Worm (Caenorhabditis elegans) whole organism, L1 larva: ENCODE results near the gene prx-19.
A peak's percentile ranks its signal among the peaks of the same experiment; 100 is the strongest.

Source experiments
- C04F5.9 ChIP-seq: sonication (generic microtip); optimal IDR thresholded peaks from 2 replicates; lab custom pipeline; 2016; ENCODE audit warnings: missing genetic modification characterization, missing compliant biosample characterization
- C16A3.4 ChIP-seq: fragments of 150-350 bp; optimal IDR thresholded peaks from 2 replicates; lab custom pipeline; 2014; ENCODE audit warnings: missing biosample characterization, missing genetic modification characterization
- C34B4.2 ChIP-seq: sonication (generic microtip); optimal IDR thresholded peaks from 2 replicates; lab custom pipeline; 2017; ENCODE audit warnings: mild to moderate bottlenecking, missing genetic modification characterization, missing compliant biosample characterization
- F16B12.6 ChIP-seq: fragments of 150-350 bp; optimal IDR thresholded peaks from 2 replicates; lab custom pipeline; 2014; ENCODE audit warnings: missing biosample characterization, missing genetic modification characterization
- Y116A8C.19 ChIP-seq: sonication (generic microtip); optimal IDR thresholded peaks from 2 replicates; lab custom pipeline; 2016; ENCODE audit warnings: missing compliant biosample characterization, missing genetic modification characterization, borderline replicate concordance
- aha-1 ChIP-seq: fragments of 150-350 bp; optimal IDR thresholded peaks from 2 replicates; lab custom pipeline; 2014; ENCODE audit warnings: missing biosample characterization, missing genetic modification characterization
- blmp-1 ChIP-seq: fragments of 150-350 bp; optimal IDR thresholded peaks from 2 replicates; lab custom pipeline; 2014; ENCODE audit warnings: missing biosample characterization, missing genetic modification characterization
- ceh-63 ChIP-seq: fragments of 200-800 bp; sonication (Bioruptor generic); optimal IDR thresholded peaks from 2 replicates; lab custom pipeline; 2018; ENCODE audit warnings: mild to moderate bottlenecking, missing genetic modification characterization, missing compliant biosample characterization
- ceh-8 ChIP-seq: fragments of 200-800 bp; sonication (Bioruptor generic); optimal IDR thresholded peaks from 2 replicates; lab custom pipeline; 2018; ENCODE audit warnings: mild to moderate bottlenecking, missing genetic modification characterization, moderate library complexity, missing compliant biosample characterization
- ceh-82 ChIP-seq, 3 experiments: fragments of 150-350 bp in 1 of 3; sonication (generic microtip) in 2 of 3; optimal IDR thresholded peaks; 2 replicates each; lab custom pipeline; 2014 to 2017; ENCODE audit warnings: missing biosample characterization in 3 of 3, missing genetic modification characterization in 3 of 3
- dpl-1 ChIP-seq, 3 experiments: fragments of 150-350 bp in 2 of 3; sonication (generic microtip) in 1 of 3; optimal IDR thresholded peaks; 2 replicates each; lab custom pipeline; 2014 to 2017; ENCODE audit warnings: missing biosample characterization in 3 of 3, missing genetic modification characterization in 3 of 3, missing genetic modification reagents in 3 of 3
- dsc-1 ChIP-seq: sonication (generic microtip); optimal IDR thresholded peaks from 2 replicates; lab custom pipeline; 2016; ENCODE audit warnings: mild to moderate bottlenecking, missing genetic modification characterization, missing compliant biosample characterization
- efl-1 ChIP-seq, 4 experiments: fragments of 150-350 bp; optimal IDR thresholded peaks in 3 of 4; peaks in 1 of 4; 1 replicate in 1 of 4; 2 replicates in 3 of 4; lab custom pipeline; 2014; ENCODE audit warnings: missing biosample characterization in 2 of 4, missing genetic modification characterization in 2 of 4, missing genetic modification reagents in 2 of 4
- efl-3 ChIP-seq: fragments of 200-800 bp; sonication (Bioruptor generic); optimal IDR thresholded peaks from 2 replicates; lab custom pipeline; 2018; ENCODE audit warnings: mild to moderate bottlenecking, missing genetic modification characterization, missing compliant biosample characterization
- egl-13 ChIP-seq: sonication (generic microtip); optimal IDR thresholded peaks from 2 replicates; lab custom pipeline; 2016; ENCODE audit warnings: missing genotype, missing genetic modification reagents, missing genetic modification characterization, missing compliant biosample characterization
- elt-2 ChIP-seq: sonication (generic microtip); optimal IDR thresholded peaks from 2 replicates; lab custom pipeline; 2016; ENCODE audit warnings: missing genetic modification characterization, mild to moderate bottlenecking, inconsistent platforms, missing compliant biosample characterization, missing genetic modification reagents
- elt-3 ChIP-seq, 6 experiments: fragments of 150-350 bp in 1 of 6; sonication (generic microtip); optimal IDR thresholded peaks; 2 replicates each; lab custom pipeline; 2017 to 2018; ENCODE audit warnings: missing biosample characterization in 6 of 6, missing genetic modification characterization in 6 of 6, inconsistent platforms in 1 of 6
- fkh-4 ChIP-seq: sonication (generic microtip); optimal IDR thresholded peaks from 2 replicates; lab custom pipeline; 2016; ENCODE audit warnings: missing compliant biosample characterization, missing genetic modification characterization, borderline replicate concordance
- fos-1 ChIP-seq: fragments of 150-350 bp; optimal IDR thresholded peaks from 2 replicates; lab custom pipeline; 2014; ENCODE audit warnings: missing biosample characterization, missing genetic modification characterization
- hlh-17 ChIP-seq: fragments of 200-800 bp; sonication (Bioruptor generic); optimal IDR thresholded peaks from 2 replicates; lab custom pipeline; 2018; ENCODE audit warnings: missing genetic modification characterization, mild to moderate bottlenecking, missing compliant biosample characterization, moderate library complexity, borderline replicate concordance
- irx-1 ChIP-seq: sonication (generic microtip); optimal IDR thresholded peaks from 2 replicates; lab custom pipeline; 2016; ENCODE audit warnings: missing genetic modification characterization, missing compliant biosample characterization
- isw-1 ChIP-seq: fragments of 200-800 bp; sonication (Bioruptor generic); IDR thresholded peaks from 2 replicates; pipeline ENCODE4 v1.3.6; 2022; ENCODE audit warnings: missing genetic modification characterization, missing compliant biosample characterization
- jun-1 ChIP-seq: fragments of 150-350 bp; optimal IDR thresholded peaks from 2 replicates; lab custom pipeline; 2014; ENCODE audit warnings: missing biosample characterization, missing genetic modification reagents, missing genetic modification characterization
- lin-13 ChIP-seq: fragments of 150-350 bp; optimal IDR thresholded peaks from 2 replicates; lab custom pipeline; 2014; ENCODE audit warnings: missing biosample characterization, missing genetic modification reagents, missing genetic modification characterization
- lin-14 ChIP-seq: fragments of 200-800 bp; sonication (Bioruptor generic); optimal IDR thresholded peaks from 2 replicates; lab custom pipeline; 2018; ENCODE audit warnings: mild to moderate bottlenecking, missing genetic modification characterization, moderate library complexity, missing compliant biosample characterization
- lin-15B ChIP-seq: fragments of 150-350 bp; sonication (generic microtip); optimal IDR thresholded peaks from 3 replicates; lab custom pipeline; 2014; ENCODE audit warnings: missing biosample characterization, missing genetic modification characterization
- lin-39 ChIP-seq: fragments of 150-350 bp; optimal IDR thresholded peaks from 2 replicates; lab custom pipeline; 2014; ENCODE audit warnings: missing biosample characterization, missing genetic modification reagents, missing genetic modification characterization
- lir-3 ChIP-seq: sonication (generic microtip); optimal IDR thresholded peaks from 2 replicates; lab custom pipeline; 2016; ENCODE audit warnings: mild to moderate bottlenecking, missing genetic modification characterization, moderate library complexity, missing compliant biosample characterization; ENCODE audit not compliant: poor library complexity
- lsy-2 ChIP-seq, 2 experiments: fragments of 150-350 bp; optimal IDR thresholded peaks; 2 replicates each; lab custom pipeline; 2014; ENCODE audit warnings: missing biosample characterization in 2 of 2, missing genetic modification characterization in 2 of 2
- nhr-28 ChIP-seq: fragments of 150-350 bp; optimal IDR thresholded peaks from 2 replicates; lab custom pipeline; 2014; ENCODE audit warnings: missing biosample characterization, missing genetic modification characterization
- nhr-76 ChIP-seq: sonication (generic microtip); optimal IDR thresholded peaks from 2 replicates; lab custom pipeline; 2017; ENCODE audit warnings: missing biosample characterization, missing genetic modification characterization
- nhr-77 ChIP-seq: fragments of 150-350 bp; optimal IDR thresholded peaks from 2 replicates; lab custom pipeline; 2014; ENCODE audit warnings: missing biosample characterization, missing genetic modification characterization
- nhr-84 ChIP-seq: sonication (generic microtip); optimal IDR thresholded peaks from 2 replicates; lab custom pipeline; 2017; ENCODE audit warnings: missing biosample characterization, missing genetic modification characterization
- nhr-90 ChIP-seq: sonication (generic microtip); optimal IDR thresholded peaks from 2 replicates; lab custom pipeline; 2016; ENCODE audit warnings: mild to moderate bottlenecking, missing genetic modification characterization, missing compliant biosample characterization; ENCODE audit not compliant: poor library complexity
- pag-3 ChIP-seq: sonication (generic microtip); optimal IDR thresholded peaks from 2 replicates; lab custom pipeline; 2017; ENCODE audit warnings: missing genetic modification characterization, mild to moderate bottlenecking, missing compliant biosample characterization, antibody characterized with exemption, borderline replicate concordance; ENCODE audit not compliant: insufficient read depth
- pax-3 ChIP-seq: fragments of 200-800 bp; sonication (Bioruptor generic); optimal IDR thresholded peaks from 2 replicates; lab custom pipeline; 2018; ENCODE audit warnings: mild to moderate bottlenecking, missing genetic modification characterization, moderate library complexity, missing compliant biosample characterization
- rnt-1 ChIP-seq: sonication (generic microtip); optimal IDR thresholded peaks from 2 replicates; lab custom pipeline; 2016; ENCODE audit warnings: mild to moderate bottlenecking, missing genetic modification characterization, moderate library complexity, missing compliant biosample characterization
- skn-1 ChIP-seq: fragments of 150-350 bp; optimal IDR thresholded peaks from 2 replicates; lab custom pipeline; 2014; ENCODE audit warnings: missing biosample characterization, missing genetic modification characterization
- snpc-4 ChIP-seq: fragments of 150-350 bp; optimal IDR thresholded peaks from 2 replicates; lab custom pipeline; 2014; ENCODE audit warnings: missing biosample characterization, missing genetic modification characterization
- sox-4 ChIP-seq: sonication (generic microtip); optimal IDR thresholded peaks from 2 replicates; lab custom pipeline; 2016; ENCODE audit warnings: missing genetic modification characterization, missing compliant biosample characterization
- unc-130 ChIP-seq: fragments of 150-350 bp; optimal IDR thresholded peaks from 2 replicates; lab custom pipeline; 2017; ENCODE audit warnings: missing biosample characterization, missing genetic modification characterization, inconsistent platforms
- unc-30 ChIP-seq: sonication (generic microtip); optimal IDR thresholded peaks from 2 replicates; lab custom pipeline; 2017; ENCODE audit warnings: missing biosample characterization, missing genetic modification characterization
- unc-86 ChIP-seq: sonication (generic microtip); optimal IDR thresholded peaks from 2 replicates; lab custom pipeline; 2016; ENCODE audit warnings: missing genetic modification characterization, missing compliant biosample characterization
- zag-1 ChIP-seq: fragments of 150-350 bp; optimal IDR thresholded peaks from 2 replicates; lab custom pipeline; 2014; ENCODE audit warnings: missing biosample characterization, missing genetic modification characterization

prx-19 gene

ce11 chrIII:8794793-8795192 is 14.3 kb downstream of the prx-19 start (continued):
- TF ChIP-seq snpc-4 (peak; percentile 17), hlh-17 (GFP tag; lab: Kevin White, UChicago) (no peak)

DNA sequence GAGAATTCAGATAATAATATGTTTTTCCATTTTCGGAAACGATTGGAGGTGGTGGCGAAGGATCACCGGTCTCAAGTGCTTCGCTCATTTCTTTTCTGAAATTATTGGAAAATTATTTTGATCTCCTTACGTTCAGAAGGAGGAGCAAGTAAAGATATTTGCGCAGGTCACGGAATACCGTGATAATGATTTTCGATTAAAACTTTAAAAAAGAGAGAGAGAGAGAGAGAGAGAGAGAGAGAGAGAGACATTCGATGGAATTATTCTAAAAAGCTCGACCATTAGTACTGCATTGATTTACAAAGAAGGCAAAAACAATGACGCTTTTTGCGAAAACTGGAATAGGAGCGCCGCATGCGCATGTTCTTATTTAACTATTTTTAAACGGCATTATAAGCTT is 16.8 kb downstream of the prx-19 start, which contains the start of gene ztf-1:
TSS of gene ztf-1 (minus strand) at position 101 of the 400 bp plus-strand sequence.
- TF ChIP-seq snpc-4: no peak
- TF ChIP-seq efl-3 (GFP tag; lab: Kevin White, UChicago): no peak
- TF ChIP-seq lin-13 (GFP tag; lab: Kevin White, UChicago): no peak
- no peak for TF ChIP-seq ceh-8 (GFP tag; lab: Kevin White, UChicago)
- TF ChIP-seq nhr-76 (tag; lab: Kevin White, UChicago): no peak
- TF ChIP-seq C04F5.9: no peak
- no peak for TF ChIP-seq irx-1 (tag; lab: Kevin White, UChicago)
- no peak for TF ChIP-seq nhr-28 (tag; lab: Kevin White, UChicago)
- TF ChIP-seq skn-1 (tag; lab: Kevin White, UChicago): no peak
- TF ChIP-seq ceh-82 (tag; optimal IDR thresholded peaks at IDR 0.05; lab: Kevin White, UChicago): no peak
- TF ChIP-seq unc-130 (tag; lab: Kevin White, UChicago): no peak

ce11 chrIII:8791235-8791634 is 17.9 kb downstream of the prx-19 start, which contains the start of the genes zfp-1 and F54F2.14:
Gene zfp-1, plus strand, starts transcription at chrIII:8791535.
Gene F54F2.14, plus strand, starts transcription at chrIII:8791546.
- TF ChIP-seq pax-3 (tag; lab: Kevin White, UChicago) (no peak), C04F5.9 (no peak), fkh-4 (tag; lab: Kevin White, UChicago) (no peak), nhr-77 (no peak), rnt-1 (no peak), F16B12.6 (no peak), sox-4 (tag; lab: Kevin White, UChicago) (no peak), Y116A8C.19 (tag; lab: Kevin White, UChicago) (no peak), ceh-8 (GFP tag; lab: Kevin White, UChicago) (no peak), unc-30 (tag; lab: Kevin White, UChicago) (no peak), nhr-28 (tag; lab: Kevin White, UChicago) (no peak), dpl-1 (GFP tag; optimal IDR thresholded peaks at IDR 0.05; lab: Kevin White, UChicago) (no peak)

ce11 chrIII:8788690-8789089 is 20.4 kb downstream of the prx-19 start:
- no peak for TF ChIP-seq C34B4.2 (tag; lab: Kevin White, UChicago)
- no peak for TF ChIP-seq lin-15B
- no peak for TF ChIP-seq elt-3 (tag; optimal IDR thresholded peaks at IDR 0.05; lab: Kevin White, UChicago)
- TF ChIP-seq hlh-17 (GFP tag; lab: Kevin White, UChicago): no peak
- TF ChIP-seq nhr-84: no peak
- no peak for TF ChIP-seq aha-1 (tag; lab: Kevin White, UChicago)
- no peak for TF ChIP-seq C16A3.4 (tag; lab: Kevin White, UChicago)
- TF ChIP-seq pag-3: no peak
- no peak for TF ChIP-seq egl-13 (tag; lab: Kevin White, UChicago)
- no peak for TF ChIP-seq lir-3 (tag; lab: Kevin White, UChicago)
- no peak for TF ChIP-seq isw-1 (GFP tag; lab: Robert Waterston, UW)
- TF ChIP-seq jun-1 (tag; lab: Kevin White, UChicago): no peak
- peak; percentile 7 for TF ChIP-seq dsc-1 (tag; lab: Kevin White, UChicago)
- TF ChIP-seq efl-3 (GFP tag; lab: Kevin White, UChicago): no peak
- no peak for TF ChIP-seq elt-2 (tag; lab: Kevin White, UChicago)
- TF ChIP-seq blmp-1: no peak
- no peak for TF ChIP-seq unc-86 (tag; lab: Kevin White, UChicago)
- TF ChIP-seq fos-1 (tag; lab: Kevin White, UChicago): no peak
- no peak for TF ChIP-seq ceh-63 (GFP tag; lab: Kevin White, UChicago)
- TF ChIP-seq unc-130 (tag; lab: Kevin White, UChicago): no peak
- no peak for TF ChIP-seq nhr-90
- no peak for TF ChIP-seq dpl-1 (GFP tag; optimal IDR thresholded peaks at IDR 0.05; lab: Kevin White, UChicago)
- TF ChIP-seq zag-1 (tag; lab: Kevin White, UChicago): no peak
- TF ChIP-seq lin-14 (GFP tag; lab: Kevin White, UChicago): peak; percentile 45
- no peak for TF ChIP-seq Y116A8C.19 (tag; lab: Kevin White, UChicago)
- TF ChIP-seq lsy-2 (tag; optimal IDR thresholded peaks at IDR 0.05; lab: Kevin White, UChicago): no peak
- TF ChIP-seq F16B12.6: no peak
- no peak for TF ChIP-seq lin-39 (tag; lab: Kevin White, UChicago)
- no peak for TF ChIP-seq irx-1 (tag; lab: Kevin White, UChicago)
- peak; percentile 21 for TF ChIP-seq rnt-1
- no peak for TF ChIP-seq efl-1 (optimal IDR thresholded peaks at IDR 0.05; lab: Kevin White, UChicago)
- peak in 1 of 2 experiments; percentile 67 for TF ChIP-seq efl-1 (GFP tag; optimal IDR thresholded peaks at IDR 0.05 in 1 of 2; lab: Kevin White, UChicago)
